Worm (Caenorhabditis elegans): ENCODE results near the gene C34C6.10.

Gene C34C6.10

ce11 chrII:8661539-8661938 lies 34.1 kb downstream of the C34C6.10 start, which contains the start of the genes piga-1 and eif-2Bepsilon:
TSS of gene piga-1 (minus strand) at chrII:8661712.
TSS of gene eif-2Bepsilon (plus strand) at chrII:8661869.
- TF ChIP-seq attf-5 (GFP tag; optimal IDR thresholded peaks at IDR 0.05): peak; percentile 48
- TF ChIP-seq F23B12.7 (tag; optimal IDR thresholded peaks at IDR 0.05; ENCODE audit: insufficient read depth): peak; percentile 44
- TF ChIP-seq nhr-120 (GFP tag; IDR thresholded peaks at IDR 0.05): no peak
- no peak for TF ChIP-seq lin-54 (GFP tag; optimal IDR thresholded peaks at IDR 0.05)
- no peak for TF ChIP-seq ztf-3 (GFP tag; optimal IDR thresholded peaks at IDR 0.05)
- TF ChIP-seq rec-8 (tag; optimal IDR thresholded peaks at IDR 0.05): no peak
- no peak for TF ChIP-seq C06A6.2 (GFP tag; conservative IDR thresholded peaks at IDR 0.05)
- peak; percentile 53; the same call in 1 of the 2 replicates for TF ChIP-seq cebp-1 (GFP tag; IDR thresholded peaks at IDR 0.05)
- peak; percentile 78 for TF ChIP-seq cebp-1 (tag; optimal IDR thresholded peaks at IDR 0.05)
- TF ChIP-seq lsy-27 (tag; optimal IDR thresholded peaks at IDR 0.05; ENCODE audit: borderline replicate concordance, insufficient read depth): no peak
- TF ChIP-seq dox-1 (GFP tag; IDR thresholded peaks at IDR 0.05): no peak
- TF ChIP-seq atf-7 (tag; optimal IDR thresholded peaks at IDR 0.05): no peak
- TF ChIP-seq mcd-1 (GFP tag; IDR thresholded peaks at IDR 0.05): peak; percentile 63
- TF ChIP-seq let-607 (tag; optimal IDR thresholded peaks at IDR 0.05): no peak
- no peak for TF ChIP-seq Y95B8A.8 (GFP tag; IDR thresholded peaks at IDR 0.05)
- TF ChIP-seq F10E7.11 (tag; optimal IDR thresholded peaks at IDR 0.05): no peak
- TF ChIP-seq D2030.7 (GFP tag; IDR thresholded peaks at IDR 0.05): no peak

- TF ChIP-seq snpc-1.1 (tag; optimal IDR thresholded peaks at IDR 0.05; ENCODE audit: insufficient read depth): no peak
- TF ChIP-seq Y79H2A.3 (GFP tag; conservative IDR thresholded peaks at IDR 0.05): no peak
- no peak for TF ChIP-seq somi-1 (GFP tag; optimal IDR thresholded peaks at IDR 0.05)
- TF ChIP-seq dox-1 (GFP tag; IDR thresholded peaks at IDR 0.05): no peak
- no peak for TF ChIP-seq snpc-3.4 (tag; optimal IDR thresholded peaks at IDR 0.05)
- TF ChIP-seq ztf-6 (GFP tag; IDR thresholded peaks at IDR 0.05): no peak
- no peak for TF ChIP-seq lin-26 (GFP tag; IDR thresholded peaks at IDR 0.05)
- no peak for TF ChIP-seq madf-3 (GFP tag; IDR thresholded peaks at IDR 0.05)
- no peak for TF ChIP-seq aptf-2 (GFP tag; conservative IDR thresholded peaks at IDR 0.05)
- TF ChIP-seq F52B5.7 (tag; optimal IDR thresholded peaks at IDR 0.05): no peak
- TF ChIP-seq unc-130 (GFP tag; optimal IDR thresholded peaks at IDR 0.05): no peak
- TF ChIP-seq lsl-1 (GFP tag; optimal IDR thresholded peaks at IDR 0.05): no peak
- no peak for TF ChIP-seq attf-3 (GFP tag; conservative IDR thresholded peaks at IDR 0.05)
- TF ChIP-seq ztf-28 (GFP tag; IDR thresholded peaks at IDR 0.05): no peak
Measured at ce11 chrII:8658835-8659234, 36.8 kb downstream of the C34C6.10 start, which contains the start of gene atg-10. TSS of gene atg-10 (plus strand) at chrII:8659135.

- TF ChIP-seq ceh-27 (GFP tag; optimal IDR thresholded peaks at IDR 0.05) (no peak), hmg-1.2 (GFP tag; IDR thresholded peaks at IDR 0.05) (peak; percentile 62; the same call in 1 of the 2 replicates)
Measured at ce11 chrII:8650644-8651159, 45.0 kb downstream of the C34C6.10 start, which contains the start of gene pyr-1. TSS of gene pyr-1 (plus strand) at chrII:8651109.

- TF ChIP-seq madf-6 (GFP tag; IDR thresholded peaks at IDR 0.05) (peak; percentile 71), hmg-1.2 (GFP tag; IDR thresholded peaks at IDR 0.05) (peak; percentile 20; the same call in 1 of the 2 replicates), madf-8 (GFP tag; conservative IDR thresholded peaks at IDR 0.05) (peak; percentile 57), lsl-1 (GFP tag; optimal IDR thresholded peaks at IDR 0.05) (peak; percentile 2), lag-1 (GFP tag; IDR thresholded peaks at IDR 0.05) (no peak), F10E7.11 (tag; optimal IDR thresholded peaks at IDR 0.05) (no peak), efl-1 (GFP tag; optimal IDR thresholded peaks at IDR 0.05) (peak; percentile 67), ztf-3 (GFP tag; optimal IDR thresholded peaks at IDR 0.05) (no peak)
Measured at ce11 chrII:8648843-8649242, 46.8 kb downstream of the C34C6.10 start.
